Fruit fly (Drosophila melanogaster): ENCODE measurements around the gene CG6454.

The CG6454 gene

DNA sequence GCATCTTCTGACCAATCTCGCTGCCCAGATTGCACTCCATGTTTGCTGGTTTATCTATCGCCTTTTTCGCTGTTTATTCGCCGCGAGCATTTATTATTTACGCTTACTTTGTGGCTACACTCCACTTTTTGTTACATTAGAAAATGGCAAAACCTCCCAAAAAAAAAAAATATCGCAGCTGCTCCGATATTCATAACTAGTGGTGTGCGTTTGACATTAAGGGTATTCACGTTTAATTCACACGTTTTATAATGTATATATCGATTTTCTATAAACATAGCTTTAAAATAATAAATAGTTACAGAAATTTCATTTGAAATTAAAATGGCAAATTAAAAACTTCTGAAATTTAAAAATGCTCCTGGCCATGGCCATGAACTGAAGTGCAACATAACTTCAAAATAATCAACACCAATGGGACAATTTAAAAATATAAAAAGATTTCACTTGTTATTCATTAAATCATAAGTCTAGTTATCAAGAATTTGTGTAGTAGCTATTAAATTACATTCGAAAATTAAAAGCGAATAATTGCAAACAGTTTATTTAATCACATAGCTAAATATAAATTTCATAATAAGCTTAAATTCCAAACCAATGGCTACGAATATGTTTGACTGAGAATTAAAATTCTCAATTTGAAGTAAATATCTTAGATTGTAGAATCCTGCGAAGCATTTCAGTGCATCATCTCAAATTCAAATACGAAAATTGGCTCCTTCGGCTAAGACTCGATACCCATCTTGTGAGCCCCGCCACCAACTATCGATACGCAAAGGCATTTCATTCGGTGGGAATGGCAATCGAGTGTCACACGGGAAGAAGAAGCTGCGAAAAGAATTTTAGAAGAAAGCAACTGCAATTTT, 30.5 kb upstream of the CG6454 start, which contains the start of the genes Nab2 and BRWD3 (continued):
- peak; percentile 49; the same call in 1 of the 3 replicates for TF ChIP-seq zen2 (GFP tag; IDR thresholded peaks at IDR 0.05; ENCODE audit: partially characterized antibody)
- peak; percentile 22; the same call in 1 of the 2 replicates for TF ChIP-seq Rx (GFP tag; IDR thresholded peaks at IDR 0.05)
- TF ChIP-seq CG18619 (GFP tag; optimal IDR thresholded peaks at IDR 0.05): peak; percentile 45
- TF ChIP-seq CG9932 (GFP tag; IDR thresholded peaks at IDR 0.05): peak; percentile 76
- TF ChIP-seq mld (GFP tag; IDR thresholded peaks at IDR 0.05; ENCODE audit: partially characterized antibody): peak; percentile 60; the same call in 1 of the 3 replicates
- no peak for TF ChIP-seq pb (GFP tag; optimal IDR thresholded peaks at IDR 0.05)
- TF ChIP-seq CG7271 (tag; optimal IDR thresholded peaks at IDR 0.05): no peak
- no peak for TF ChIP-seq caup (GFP tag; optimal IDR thresholded peaks at IDR 0.05; ENCODE audit: severe bottlenecking)
- no peak for TF ChIP-seq CG4707 (GFP tag; optimal IDR thresholded peaks at IDR 0.05)
- no peak for TF ChIP-seq CG15601 (tag; optimal IDR thresholded peaks at IDR 0.05)
- TF ChIP-seq org-1 (GFP tag; optimal IDR thresholded peaks at IDR 0.05): no peak
- TF ChIP-seq Trl (optimal IDR thresholded peaks at IDR 0.05): no peak
- peak; percentile 27 for TF ChIP-seq Trl (GFP tag; optimal IDR thresholded peaks at IDR 0.05)
- TF ChIP-seq kni (GFP tag; optimal IDR thresholded peaks at IDR 0.05): no peak
- TF ChIP-seq CG14710 (tag; optimal IDR thresholded peaks at IDR 0.05): peak; percentile 64
- TF ChIP-seq Lim3 (GFP tag; IDR thresholded peaks at IDR 0.05): no peak
- TF ChIP-seq B-H1 (GFP tag; IDR thresholded peaks at IDR 0.05): no peak
- peak; percentile 39 for TF ChIP-seq CG4617 (GFP tag; optimal IDR thresholded peaks at IDR 0.05; ENCODE audit: borderline replicate concordance)
- TF ChIP-seq Vsx1 (GFP tag; optimal IDR thresholded peaks at IDR 0.05): no peak
- peak; percentile 43 for TF ChIP-seq HLH4C (GFP tag; IDR thresholded peaks at IDR 0.05; ENCODE audit: partially characterized antibody)
- no peak for TF ChIP-seq CG18599 (GFP tag; optimal IDR thresholded peaks at IDR 0.05)
- TF ChIP-seq sens (GFP tag): peak; percentile 84
- TF ChIP-seq CG8944 (GFP tag; optimal IDR thresholded peaks at IDR 0.05): no peak
- TF ChIP-seq CG3995 (GFP tag; optimal IDR thresholded peaks at IDR 0.05): no peak
- peak in 1 of 3 experiments; percentile 67 for TF ChIP-seq lola (GFP tag; optimal IDR thresholded peaks at IDR 0.05)
- TF ChIP-seq Doc3 (GFP tag; IDR thresholded peaks at IDR 0.05; ENCODE audit: partially characterized antibody): peak; percentile 33
- no peak for TF ChIP-seq CG11696 (GFP tag; IDR thresholded peaks at IDR 0.05)
- peak; percentile 45; the same call in 1 of the 2 replicates for TF ChIP-seq E2f1 (GFP tag; IDR thresholded peaks at IDR 0.05)
- TF ChIP-seq CG6683 (GFP tag; optimal IDR thresholded peaks at IDR 0.05): no peak
- no peak for TF ChIP-seq CG16863 (GFP tag; optimal IDR thresholded peaks at IDR 0.05)
- peak in 1 of 2 experiments; percentile 28 for TF ChIP-seq Pdp1 (GFP tag; optimal IDR thresholded peaks at IDR 0.05)
- TF ChIP-seq br (optimal IDR thresholded peaks at IDR 0.05): no peak
- TF ChIP-seq tap (tag; optimal IDR thresholded peaks at IDR 0.05): no peak
- peak; percentile 4 for TF ChIP-seq CG9797 (GFP tag; optimal IDR thresholded peaks at IDR 0.05)
- no peak for TF ChIP-seq CG12299 (tag; optimal IDR thresholded peaks at IDR 0.05)
- TF ChIP-seq CG12942 (GFP tag; optimal IDR thresholded peaks at IDR 0.05): no peak
- TF ChIP-seq onecut (GFP tag; IDR thresholded peaks at IDR 0.05): peak; percentile 79
- peak; percentile 51; the same call in 1 of the 2 replicates for TF ChIP-seq CG14014 (GFP tag; IDR thresholded peaks at IDR 0.05)
- peak; percentile 4 for TF ChIP-seq HmgZ (tag; optimal IDR thresholded peaks at IDR 0.05)
- peak; percentile 7 for TF ChIP-seq CG18262 (tag; optimal IDR thresholded peaks at IDR 0.05)
- TF ChIP-seq CG11504 (tag; optimal IDR thresholded peaks at IDR 0.05): no peak
- TF ChIP-seq CG34422 (GFP tag; IDR thresholded peaks at IDR 0.05): peak; percentile 45; the same call in 2 of the 3 replicates
- no peak for TF ChIP-seq nom (GFP tag; optimal IDR thresholded peaks at IDR 0.05)
- TF ChIP-seq Elba2 (GFP tag; optimal IDR thresholded peaks at IDR 0.05): no peak
- no peak for TF ChIP-seq danr (GFP tag; IDR thresholded peaks at IDR 0.05)
- peak; percentile 21 for TF ChIP-seq Dek (tag; optimal IDR thresholded peaks at IDR 0.05)
- TF ChIP-seq CG18476 (GFP tag; optimal IDR thresholded peaks at IDR 0.05): peak; percentile 44
- peak; percentile 30; the same call in 1 of the 2 replicates for TF ChIP-seq Oaz (GFP tag; IDR thresholded peaks at IDR 0.05)
